Worm (Caenorhabditis elegans) whole organism, late embryonic: ENCODE measurements around the gene R08D7.5.

Experiments used
- C08G9.2 ChIP-seq: sonication (generic microtip); optimal IDR thresholded peaks from 2 replicates; lab custom pipeline; 2016; ENCODE audit warnings: mild to moderate bottlenecking, missing genetic modification characterization, moderate library complexity, missing compliant biosample characterization
- F13H6.1 ChIP-seq: sonication (generic microtip); optimal IDR thresholded peaks from 2 replicates; lab custom pipeline; 2016; ENCODE audit warnings: missing genetic modification characterization, missing compliant biosample characterization
- K09A11.1 ChIP-seq: sonication (generic microtip); optimal IDR thresholded peaks from 2 replicates; lab custom pipeline; 2017; ENCODE audit warnings: antibody characterized with exemption, mild to moderate bottlenecking, missing genetic modification characterization, missing compliant biosample characterization; ENCODE audit not compliant: insufficient read depth
- T23F11.4 ChIP-seq: fragments of 200-800 bp; sonication (Bioruptor generic); optimal IDR thresholded peaks from 2 replicates; lab custom pipeline; 2018; ENCODE audit warnings: mild to moderate bottlenecking, missing genetic modification characterization, missing compliant biosample characterization
- Y22D7AL.16 ChIP-seq: sonication (generic microtip); optimal IDR thresholded peaks from 2 replicates; lab custom pipeline; 2016; ENCODE audit warnings: missing genetic modification characterization, missing compliant biosample characterization
- ama-1 ChIP-seq: fragments of 150-350 bp; optimal IDR thresholded peaks from 2 replicates; lab custom pipeline; 2014
- ceh-18 ChIP-seq: sonication (generic microtip); optimal IDR thresholded peaks from 2 replicates; lab custom pipeline; 2016; ENCODE audit warnings: missing genetic modification characterization, missing compliant biosample characterization
- ceh-19 ChIP-seq: fragments of 200-800 bp; sonication (Bioruptor generic); optimal IDR thresholded peaks from 2 replicates; lab custom pipeline; 2018; ENCODE audit warnings: mild to moderate bottlenecking, missing genetic modification characterization, missing compliant biosample characterization
- ceh-2 ChIP-seq: sonication (generic microtip); optimal IDR thresholded peaks from 2 replicates; lab custom pipeline; 2016; ENCODE audit warnings: missing genotype, missing genetic modification characterization, missing compliant biosample characterization
- ceh-22 ChIP-seq: sonication (generic microtip); optimal IDR thresholded peaks from 2 replicates; lab custom pipeline; 2017; ENCODE audit warnings: missing biosample characterization, missing genetic modification characterization
- ceh-30 ChIP-seq: fragments of 150-350 bp; optimal IDR thresholded peaks from 2 replicates; lab custom pipeline; 2014; ENCODE audit warnings: missing biosample characterization, missing genetic modification characterization
- ceh-31 ChIP-seq: sonication (generic microtip); optimal IDR thresholded peaks from 2 replicates; lab custom pipeline; 2016; ENCODE audit warnings: missing genetic modification characterization, missing compliant biosample characterization
- ceh-34 ChIP-seq: sonication (generic microtip); optimal IDR thresholded peaks from 2 replicates; lab custom pipeline; 2016; ENCODE audit warnings: mild to moderate bottlenecking, missing genetic modification characterization, missing compliant biosample characterization
- che-1 ChIP-seq: sonication (generic microtip); optimal IDR thresholded peaks from 2 replicates; lab custom pipeline; 2016; ENCODE audit warnings: mild to moderate bottlenecking, missing genetic modification characterization, missing compliant biosample characterization
- dve-1 ChIP-seq: sonication (generic microtip); optimal IDR thresholded peaks from 2 replicates; lab custom pipeline; 2017; ENCODE audit warnings: antibody characterized with exemption, mild to moderate bottlenecking, missing genetic modification characterization, missing compliant biosample characterization
- elt-4 ChIP-seq: sonication (generic microtip); optimal IDR thresholded peaks from 2 replicates; lab custom pipeline; 2016; ENCODE audit warnings: missing genetic modification characterization, missing compliant biosample characterization
- ets-4 ChIP-seq: sonication (generic microtip); optimal IDR thresholded peaks from 2 replicates; lab custom pipeline; 2016; ENCODE audit warnings: missing genetic modification characterization, missing compliant biosample characterization
- fax-1 ChIP-seq: sonication (generic microtip); optimal IDR thresholded peaks from 2 replicates; lab custom pipeline; 2016; ENCODE audit warnings: missing genotype, missing genetic modification characterization, missing compliant biosample characterization
- fkh-10 ChIP-seq: fragments of 150-350 bp; optimal IDR thresholded peaks from 2 replicates; lab custom pipeline; 2014; ENCODE audit warnings: missing biosample characterization, missing genetic modification reagents, missing genetic modification characterization
- fkh-6 ChIP-seq: sonication (generic microtip); optimal IDR thresholded peaks from 2 replicates; lab custom pipeline; 2016; ENCODE audit warnings: missing genetic modification characterization, missing compliant biosample characterization
- gmeb-2 ChIP-seq: sonication (generic microtip); optimal IDR thresholded peaks from 2 replicates; lab custom pipeline; 2016; ENCODE audit warnings: missing genetic modification characterization, inconsistent platforms, missing compliant biosample characterization
- hlh-13 ChIP-seq: fragments of 200-800 bp; sonication (Bioruptor generic); optimal IDR thresholded peaks from 2 replicates; lab custom pipeline; 2018; ENCODE audit warnings: mild to moderate bottlenecking, missing genetic modification characterization, missing compliant biosample characterization
- hlh-30 ChIP-seq: sonication (generic microtip); optimal IDR thresholded peaks from 2 replicates; lab custom pipeline; 2017; ENCODE audit warnings: antibody characterized with exemption, missing genetic modification characterization, missing compliant biosample characterization; ENCODE audit not compliant: insufficient read depth
- hlh-6 ChIP-seq: sonication (generic microtip); optimal IDR thresholded peaks from 2 replicates; lab custom pipeline; 2016; ENCODE audit warnings: missing genotype, missing genetic modification characterization, missing compliant biosample characterization
- hlh-8 ChIP-seq: sonication (generic microtip); optimal IDR thresholded peaks from 2 replicates; lab custom pipeline; 2016; ENCODE audit warnings: missing genotype, missing genetic modification characterization, missing compliant biosample characterization
- lin-11 ChIP-seq: fragments of 200-800 bp; sonication (Bioruptor generic); optimal IDR thresholded peaks from 2 replicates; lab custom pipeline; 2018; ENCODE audit warnings: mild to moderate bottlenecking, missing genetic modification characterization, missing compliant biosample characterization
- madf-2 ChIP-seq: sonication (generic microtip); optimal IDR thresholded peaks from 2 replicates; lab custom pipeline; 2017; ENCODE audit warnings: missing genetic modification characterization, missing compliant biosample characterization
- nfya-1 ChIP-seq: sonication (generic microtip); optimal IDR thresholded peaks from 2 replicates; lab custom pipeline; 2017; ENCODE audit warnings: missing genetic modification characterization, mild to moderate bottlenecking, missing compliant biosample characterization, antibody characterized with exemption, moderate library complexity
- nhr-232 ChIP-seq: sonication (generic microtip); optimal IDR thresholded peaks from 2 replicates; lab custom pipeline; 2016; ENCODE audit warnings: missing genetic modification characterization, missing compliant biosample characterization
- pat-9 ChIP-seq: fragments of 200-800 bp; sonication (Bioruptor generic); optimal IDR thresholded peaks from 2 replicates; lab custom pipeline; 2018; ENCODE audit warnings: mild to moderate bottlenecking, missing genetic modification characterization, moderate library complexity, missing compliant biosample characterization
- pha-4 ChIP-seq: fragments of 150-350 bp; optimal IDR thresholded peaks from 2 replicates; lab custom pipeline; 2018; ENCODE audit warnings: missing biosample characterization, missing genetic modification reagents, missing genetic modification characterization
- pqm-1 ChIP-seq: sonication (generic microtip); optimal IDR thresholded peaks from 2 replicates; lab custom pipeline; 2016; ENCODE audit warnings: missing genetic modification characterization, missing compliant biosample characterization
- ref-2 ChIP-seq: sonication (generic microtip); optimal IDR thresholded peaks from 2 replicates; lab custom pipeline; 2016; ENCODE audit warnings: missing genetic modification characterization, missing compliant biosample characterization
- sdc-2 ChIP-seq: sonication (generic microtip); optimal IDR thresholded peaks from 2 replicates; lab custom pipeline; 2016; ENCODE audit warnings: missing genotype, missing genetic modification characterization, missing compliant biosample characterization
- tbx-2 ChIP-seq: sonication (generic microtip); optimal IDR thresholded peaks from 2 replicates; lab custom pipeline; 2016; ENCODE audit warnings: missing genetic modification characterization, missing compliant biosample characterization
- tbx-7 ChIP-seq: sonication (generic microtip); optimal IDR thresholded peaks from 2 replicates; lab custom pipeline; 2016; ENCODE audit warnings: missing genotype, missing genetic modification characterization, missing compliant biosample characterization
- ttx-3 ChIP-seq: sonication (generic microtip); optimal IDR thresholded peaks from 2 replicates; lab custom pipeline; 2016; ENCODE audit warnings: missing genetic modification reagents, missing genetic modification characterization, missing compliant biosample characterization
- unc-42 ChIP-seq: sonication (generic microtip); optimal IDR thresholded peaks from 2 replicates; lab custom pipeline; 2016; ENCODE audit warnings: missing genotype, missing genetic modification characterization, missing compliant biosample characterization
- unc-55 ChIP-seq: sonication (generic microtip); optimal IDR thresholded peaks from 2 replicates; lab custom pipeline; 2017; ENCODE audit warnings: missing biosample characterization, missing genetic modification reagents, missing genetic modification characterization
- ztf-16 ChIP-seq: sonication (generic microtip); optimal IDR thresholded peaks from 2 replicates; lab custom pipeline; 2017; ENCODE audit warnings: missing genetic modification characterization, missing compliant biosample characterization

Gene R08D7.5

ce11 chrIII:8971255-8972020 lies 2.5 kb upstream of the R08D7.5 start, which contains the start of the genes eif-3.D and R08D7.4 (continued):
- TF ChIP-seq pha-4 (tag; lab: Kevin White, UChicago) (no peak), nhr-232 (tag; lab: Kevin White, UChicago) (peak; percentile 20), hlh-13 (GFP tag; lab: Kevin White, UChicago) (no peak), hlh-8 (no peak), pat-9 (tag; lab: Kevin White, UChicago) (peak; percentile 26), lin-11 (tag; lab: Kevin White, UChicago) (peak; percentile 49), ceh-18 (peak; percentile 19), F13H6.1 (tag; lab: Kevin White, UChicago) (peak; percentile 35), fkh-6 (tag; lab: Kevin White, UChicago) (no peak), unc-42 (tag; lab: Kevin White, UChicago) (peak; percentile 35), unc-55 (GFP tag; lab: Kevin White, UChicago) (no peak), ref-2 (tag; lab: Kevin White, UChicago) (no peak), ceh-19 (GFP tag; lab: Kevin White, UChicago) (peak; percentile 14), gmeb-2 (peak; percentile 42), nfya-1 (tag; lab: Kevin White, UChicago) (peak; percentile 58), hlh-6 (tag; lab: Kevin White, UChicago) (no peak), ama-1 (lab: Kevin White, UChicago) (no peak), fax-1 (tag; lab: Kevin White, UChicago) (no peak), che-1 (peak; percentile 34), ceh-31 (tag; lab: Kevin White, UChicago) (peak; percentile 46), ets-4 (tag; lab: Kevin White, UChicago) (peak; percentile 29), dve-1 (tag; lab: Kevin White, UChicago) (no peak), fkh-10 (GFP tag; lab: Kevin White, UChicago) (no peak), ttx-3 (tag; lab: Kevin White, UChicago) (no peak), ceh-30 (tag; lab: Kevin White, UChicago) (peak; percentile 37), ceh-34 (tag; lab: Kevin White, UChicago) (peak; percentile 45), tbx-7 (tag; lab: Kevin White, UChicago) (peak; percentile 20)

- TF ChIP-seq elt-4 (tag; lab: Kevin White, UChicago): no peak
- no peak for TF ChIP-seq che-1
- TF ChIP-seq fkh-10 (GFP tag; lab: Kevin White, UChicago): no peak
- TF ChIP-seq madf-2 (tag; lab: Kevin White, UChicago): no peak
- TF ChIP-seq ceh-31 (tag; lab: Kevin White, UChicago): no peak
- no peak for TF ChIP-seq sdc-2
- TF ChIP-seq ceh-18: no peak
- no peak for TF ChIP-seq Y22D7AL.16 (tag; lab: Kevin White, UChicago)
- TF ChIP-seq ceh-2 (tag; lab: Kevin White, UChicago): no peak
- no peak for TF ChIP-seq ztf-16 (tag; lab: Kevin White, UChicago)
- no peak for TF ChIP-seq K09A11.1
- TF ChIP-seq pat-9 (tag; lab: Kevin White, UChicago): no peak
- TF ChIP-seq hlh-30: no peak
- TF ChIP-seq nfya-1 (tag; lab: Kevin White, UChicago): no peak
- no peak for TF ChIP-seq T23F11.4
- TF ChIP-seq fkh-6 (tag; lab: Kevin White, UChicago): no peak
- TF ChIP-seq, all 69 proteins: peak for 0
Observed at ce11 chrIII:8973163-8973562, 763 bp upstream of the R08D7.5 start.

ce11 chrIII:8974835-8975234 lies 909 bp downstream of the R08D7.5 start:
- TF ChIP-seq C08G9.2 (tag; lab: Kevin White, UChicago) (no peak), tbx-2 (no peak), ceh-22 (tag; lab: Kevin White, UChicago) (no peak), pqm-1 (no peak)
